Worm (Caenorhabditis elegans) whole organism, L2 larva: ENCODE measurements around the gene pho-1.

Source experiments
- C34F6.9 ChIP-seq: fragments of 150-350 bp; optimal IDR thresholded peaks from 2 replicates; lab custom pipeline; 2014; ENCODE audit warnings: missing biosample characterization, missing genetic modification characterization
- F13H6.1 ChIP-seq: sonication (generic microtip); optimal IDR thresholded peaks from 2 replicates; lab custom pipeline; 2016; ENCODE audit warnings: missing genetic modification characterization, missing compliant biosample characterization
- Y55F3AM.14 ChIP-seq: fragments of 200-800 bp; sonication (Bioruptor generic); optimal IDR thresholded peaks from 2 replicates; lab custom pipeline; 2018; ENCODE audit warnings: mild to moderate bottlenecking, missing genetic modification characterization, missing compliant biosample characterization
- alr-1 ChIP-seq: fragments of 150-350 bp; optimal IDR thresholded peaks from 2 replicates; lab custom pipeline; 2014; ENCODE audit warnings: missing biosample characterization, missing genetic modification characterization
- ama-1 ChIP-seq: fragments of 150-350 bp; optimal IDR thresholded peaks from 2 replicates; lab custom pipeline; 2018; ENCODE audit warnings: inconsistent platforms
- blmp-1 ChIP-seq: sonication (generic microtip); optimal IDR thresholded peaks from 2 replicates; lab custom pipeline; 2017; ENCODE audit warnings: missing genetic modification characterization, mild to moderate bottlenecking, missing compliant biosample characterization, antibody characterized with exemption, moderate library complexity; ENCODE audit not compliant: insufficient read depth
- ceh-82 ChIP-seq: fragments of 150-350 bp; optimal IDR thresholded peaks from 2 replicates; lab custom pipeline; 2014; ENCODE audit warnings: missing biosample characterization, missing genetic modification characterization
- dmd-4 ChIP-seq: sonication (generic microtip); optimal IDR thresholded peaks from 2 replicates; lab custom pipeline; 2017; ENCODE audit warnings: missing biosample characterization, missing genetic modification characterization
- egl-27 ChIP-seq: sonication (generic microtip); optimal IDR thresholded peaks from 3 replicates; lab custom pipeline; 2017; ENCODE audit warnings: missing biosample characterization, missing genetic modification reagents, missing genetic modification characterization
- elt-1 ChIP-seq: fragments of 150-350 bp; optimal IDR thresholded peaks from 2 replicates; lab custom pipeline; 2014; ENCODE audit warnings: missing biosample characterization, missing genetic modification characterization
- elt-3 ChIP-seq: sonication (generic microtip); optimal IDR thresholded peaks from 2 replicates; lab custom pipeline; 2017; ENCODE audit warnings: missing biosample characterization, missing genetic modification characterization
- fos-1 ChIP-seq: fragments of 150-350 bp; optimal IDR thresholded peaks from 2 replicates; lab custom pipeline; 2014; ENCODE audit warnings: missing biosample characterization, missing genetic modification characterization
- gmeb-1 ChIP-seq: fragments of 150-350 bp; optimal IDR thresholded peaks from 2 replicates; lab custom pipeline; 2014; ENCODE audit warnings: missing biosample characterization, missing genetic modification characterization
- lin-11 ChIP-seq: fragments of 150-350 bp; sonication (generic microtip); optimal IDR thresholded peaks from 2 replicates; lab custom pipeline; 2014; ENCODE audit warnings: missing biosample characterization, missing genetic modification characterization, inconsistent platforms, mixed read lengths
- lsy-2 ChIP-seq, 2 experiments: fragments of 150-350 bp in 1 of 2; sonication (generic microtip) in 1 of 2; optimal IDR thresholded peaks; 2 replicates each; lab custom pipeline; 2014 to 2017; ENCODE audit warnings: missing biosample characterization in 2 of 2, missing genetic modification characterization in 2 of 2
- mbf-1 ChIP-seq: sonication (generic microtip); optimal IDR thresholded peaks from 2 replicates; lab custom pipeline; 2017; ENCODE audit warnings: missing biosample characterization, missing genetic modification characterization
- mdl-1 ChIP-seq, 2 experiments: fragments of 150-350 bp in 1 of 2; sonication (generic microtip) in 1 of 2; optimal IDR thresholded peaks; 2 replicates each; lab custom pipeline; 2017; ENCODE audit warnings: missing biosample characterization in 2 of 2, missing genetic modification characterization in 2 of 2
- nhr-10 ChIP-seq: sonication (generic microtip); optimal IDR thresholded peaks from 2 replicates; lab custom pipeline; 2017; ENCODE audit warnings: missing biosample characterization, missing genetic modification characterization
- nhr-11 ChIP-seq: fragments of 150-350 bp; optimal IDR thresholded peaks from 2 replicates; lab custom pipeline; 2014; ENCODE audit warnings: missing biosample characterization, missing genetic modification characterization
- nhr-12 ChIP-seq: fragments of 150-350 bp; optimal IDR thresholded peaks from 2 replicates; lab custom pipeline; 2014; ENCODE audit warnings: missing biosample characterization, missing genetic modification characterization
- nhr-129 ChIP-seq: fragments of 150-350 bp; optimal IDR thresholded peaks from 2 replicates; lab custom pipeline; 2014; ENCODE audit warnings: missing biosample characterization, missing genetic modification characterization
- nhr-6 ChIP-seq: fragments of 150-350 bp; optimal IDR thresholded peaks from 2 replicates; lab custom pipeline; 2014; ENCODE audit warnings: missing biosample characterization, missing genetic modification characterization
- peb-1 ChIP-seq: fragments of 150-350 bp; optimal IDR thresholded peaks from 2 replicates; lab custom pipeline; 2014; ENCODE audit warnings: missing biosample characterization, missing genetic modification characterization
- skn-1 ChIP-seq: sonication (generic microtip); optimal IDR thresholded peaks from 2 replicates; lab custom pipeline; 2017; ENCODE audit warnings: missing biosample characterization, missing genetic modification characterization
- sma-3 ChIP-seq: sonication (generic microtip); optimal IDR thresholded peaks from 2 replicates; lab custom pipeline; 2016; ENCODE audit warnings: missing genetic modification reagents, missing genetic modification characterization, missing compliant biosample characterization
- sma-9 ChIP-seq, 2 experiments: fragments of 150-350 bp in 1 of 2; sonication (generic microtip) in 1 of 2; optimal IDR thresholded peaks; 2 replicates each; lab custom pipeline; 2014 to 2016; ENCODE audit warnings: missing genetic modification characterization in 2 of 2, mild to moderate bottlenecking in 1 of 2, missing biosample characterization in 1 of 2, missing compliant biosample characterization in 1 of 2, missing genetic modification reagents in 1 of 2, moderate library complexity in 1 of 2
- snpc-4 ChIP-seq: fragments of 150-350 bp; optimal IDR thresholded peaks from 2 replicates; lab custom pipeline; 2014; ENCODE audit warnings: missing biosample characterization, missing genetic modification characterization
- unc-55 ChIP-seq: fragments of 150-350 bp; sonication (generic microtip); optimal IDR thresholded peaks from 3 replicates; lab custom pipeline; 2014; ENCODE audit warnings: missing biosample characterization, missing genetic modification reagents, missing genetic modification characterization
- unc-62 ChIP-seq: fragments of 150-350 bp; optimal IDR thresholded peaks from 2 replicates; lab custom pipeline; 2014; ENCODE audit warnings: missing biosample characterization, missing genetic modification reagents, missing genetic modification characterization
- ztf-1 ChIP-seq: fragments of 200-800 bp; sonication (Bioruptor generic); conservative IDR thresholded peaks from 2 replicates; pipeline ENCODE4 v1.3.6; 2022; ENCODE audit warnings: missing genetic modification characterization, missing compliant biosample characterization

Gene pho-1

ce11 chrII:5202930-5203329 is 32.7 kb downstream of the pho-1 start, which contains the start of gene ampd-1:
TSS of gene ampd-1 (plus strand) at chrII:5203322.
- TF ChIP-seq skn-1 (tag; lab: Kevin White, UChicago): peak; percentile 6
- peak; percentile 60 for TF ChIP-seq fos-1 (tag; lab: Kevin White, UChicago)
- TF ChIP-seq elt-3 (tag; lab: Kevin White, UChicago): no peak
- peak; percentile 16 for TF ChIP-seq sma-3
- TF ChIP-seq lin-11 (tag; lab: Kevin White, UChicago): no peak
- TF ChIP-seq F13H6.1: peak; percentile 27
- TF ChIP-seq sma-9 (GFP tag; optimal IDR thresholded peaks at IDR 0.05; lab: Kevin White, UChicago): peak; percentile 30
- TF ChIP-seq sma-9 (tag; optimal IDR thresholded peaks at IDR 0.05; lab: Kevin White, UChicago): no peak
- peak; percentile 38 for TF ChIP-seq C34F6.9 (tag; lab: Kevin White, UChicago)
- peak; percentile 47 for TF ChIP-seq nhr-129 (tag; lab: Kevin White, UChicago)
- TF ChIP-seq gmeb-1 (tag; lab: Kevin White, UChicago): peak; percentile 24
- TF ChIP-seq, all 48 proteins: peak for 8

DNA sequence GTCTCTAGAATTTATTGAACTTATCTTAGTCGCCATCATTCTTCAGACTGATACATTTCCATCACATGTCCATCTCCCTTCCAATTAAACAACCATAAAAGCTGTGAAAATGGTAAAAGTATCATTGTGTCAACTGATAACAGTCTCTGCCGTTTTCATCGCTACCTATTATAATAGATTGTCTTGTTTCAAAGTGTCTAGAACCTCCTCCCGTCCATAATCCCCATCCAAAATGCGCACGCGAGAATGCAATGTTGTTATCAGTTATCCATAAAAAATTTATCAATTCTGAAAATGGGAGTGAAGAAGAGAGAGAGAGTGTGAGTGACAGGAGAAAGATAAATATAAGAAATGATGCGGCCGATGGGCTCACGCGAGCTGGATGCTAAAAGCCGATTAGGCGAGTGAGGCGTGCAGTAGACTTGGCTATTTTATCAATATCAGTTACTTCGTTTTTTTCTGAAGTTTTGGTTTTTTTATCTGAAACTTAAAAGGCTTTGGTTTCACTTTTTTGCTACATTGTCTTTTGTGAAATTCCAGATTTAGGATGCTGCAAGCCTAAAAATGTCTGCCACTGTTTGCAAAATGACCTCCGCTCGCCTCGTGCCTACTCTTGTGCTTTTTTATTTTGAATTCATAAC is 33.6 kb downstream of the pho-1 start:
- peak in 1 of 2 experiments; percentile 38 for TF ChIP-seq mdl-1 (tag; optimal IDR thresholded peaks at IDR 0.05; lab: Kevin White, UChicago)
- TF ChIP-seq nhr-129 (tag; lab: Kevin White, UChicago): peak; percentile 15
- TF ChIP-seq F13H6.1: peak; percentile 59
- TF ChIP-seq snpc-4 (tag; lab: Kevin White, UChicago): peak; percentile 19
- TF ChIP-seq sma-3: peak; percentile 47
- TF ChIP-seq nhr-6 (tag; lab: Kevin White, UChicago): no peak
- no peak for TF ChIP-seq nhr-10
- TF ChIP-seq ceh-82 (tag; lab: Kevin White, UChicago): no peak
- TF ChIP-seq gmeb-1 (tag; lab: Kevin White, UChicago): peak; percentile 58
- peak; percentile 32 for TF ChIP-seq sma-9 (GFP tag; optimal IDR thresholded peaks at IDR 0.05; lab: Kevin White, UChicago)
- no peak for TF ChIP-seq sma-9 (tag; optimal IDR thresholded peaks at IDR 0.05; lab: Kevin White, UChicago)
- TF ChIP-seq lsy-2 (tag; optimal IDR thresholded peaks at IDR 0.05; lab: Kevin White, UChicago): peak in 1 of 2 experiments; percentile 6
- TF ChIP-seq egl-27 (tag; lab: Kevin White, UChicago): no peak
- peak; percentile 81 for TF ChIP-seq fos-1 (tag; lab: Kevin White, UChicago)
- TF ChIP-seq skn-1 (tag; lab: Kevin White, UChicago): peak; percentile 17

ce11 chrII:5200987-5201582 is 34.6 kb downstream of the pho-1 start:
- TF ChIP-seq snpc-4 (tag; lab: Kevin White, UChicago) (peak; percentile 6), Y55F3AM.14 (GFP tag; lab: Kevin White, UChicago) (no peak), blmp-1 (tag; lab: Kevin White, UChicago) (peak; percentile 29), lsy-2 (tag; optimal IDR thresholded peaks at IDR 0.05; lab: Kevin White, UChicago) (peak in 1 of 2 experiments; percentile 72), sma-9 (GFP tag; optimal IDR thresholded peaks at IDR 0.05; lab: Kevin White, UChicago) (peak; percentile 33), sma-9 (tag; optimal IDR thresholded peaks at IDR 0.05; lab: Kevin White, UChicago) (no peak), unc-55 (GFP tag; lab: Kevin White, UChicago) (peak; percentile 49), dmd-4 (peak; percentile 48), mbf-1 (tag; lab: Kevin White, UChicago) (no peak), nhr-6 (tag; lab: Kevin White, UChicago) (peak; percentile 51), fos-1 (tag; lab: Kevin White, UChicago) (peak; percentile 3), nhr-11 (tag; lab: Kevin White, UChicago) (no peak), C34F6.9 (tag; lab: Kevin White, UChicago) (peak; percentile 72), elt-1 (tag; lab: Kevin White, UChicago) (no peak), alr-1 (tag; lab: Kevin White, UChicago) (no peak), gmeb-1 (tag; lab: Kevin White, UChicago) (no peak), peb-1 (tag; lab: Kevin White, UChicago) (no peak), nhr-129 (tag; lab: Kevin White, UChicago) (peak; percentile 55), unc-62 (GFP tag; lab: Kevin White, UChicago) (no peak), F13H6.1 (peak; percentile 60), ama-1 (lab: Kevin White, UChicago) (peak; percentile 58)

DNA sequence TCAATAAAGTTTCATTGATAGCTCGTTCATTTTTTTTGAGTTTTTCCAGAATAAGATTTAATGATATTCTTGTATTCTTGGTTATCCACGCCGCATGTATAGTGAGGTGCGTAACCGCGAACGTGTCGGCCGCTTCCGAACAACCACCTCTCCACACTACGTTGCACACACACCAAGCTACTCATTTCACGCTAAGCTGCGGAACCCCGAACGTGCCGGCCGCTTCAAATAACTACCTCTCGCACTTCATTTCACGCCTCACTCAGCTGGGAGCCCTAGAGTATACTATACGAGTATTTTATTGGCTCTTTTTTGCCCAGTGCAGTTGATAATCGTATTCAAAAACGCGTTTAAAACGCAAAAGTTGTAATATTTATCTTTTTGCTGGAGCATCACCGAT is 35.4 kb downstream of the pho-1 start:
- peak; percentile 90 for TF ChIP-seq snpc-4 (tag; lab: Kevin White, UChicago)

ce11 chrII:5199497-5199896 is 36.1 kb downstream of the pho-1 start, which contains the start of gene msp-50:
TSS of gene msp-50 (plus strand) at chrII:5199797.
- TF ChIP-seq gmeb-1 (tag; lab: Kevin White, UChicago) (no peak), ztf-1 (no peak), nhr-12 (tag; lab: Kevin White, UChicago) (no peak)
- TF ChIP-seq, all 48 proteins: peak for 0
